Worm (Caenorhabditis elegans): ENCODE data around the gene Y5H2A.4.

The Y5H2A.4 gene

DNA sequence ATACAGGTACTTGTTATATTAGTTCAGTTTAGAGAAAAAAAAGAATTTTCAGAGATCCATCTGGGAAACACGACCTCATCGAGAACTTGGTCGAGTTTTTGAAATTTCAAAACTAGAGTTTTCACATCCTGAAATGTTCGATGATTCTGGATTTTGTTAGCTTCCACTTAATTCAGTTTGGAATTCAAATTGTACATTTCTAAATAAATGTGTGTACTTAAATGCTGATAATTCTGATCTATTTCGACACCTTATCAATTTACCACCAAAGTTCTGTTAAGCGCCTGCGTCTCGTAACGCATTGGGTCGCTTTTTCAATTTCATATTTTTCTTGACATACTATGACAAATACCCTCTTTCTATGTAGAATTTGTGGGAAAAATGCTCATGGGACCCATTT is 20.4 kb upstream of the Y5H2A.4 start, which contains the start of gene nhr-226:
nhr-226 (plus strand) TSS at position 301 of the 400 bp plus-strand sequence.
- TF ChIP-seq tbx-11 (GFP tag; IDR thresholded peaks at IDR 0.05) = no peak
- no peak for TF ChIP-seq B0310.2 (tag; optimal IDR thresholded peaks at IDR 0.05)
- TF ChIP-seq pes-1 (GFP tag; IDR thresholded peaks at IDR 0.05) = no peak
- no peak for TF ChIP-seq hmbx-1 (tag; optimal IDR thresholded peaks at IDR 0.05)

DNA sequence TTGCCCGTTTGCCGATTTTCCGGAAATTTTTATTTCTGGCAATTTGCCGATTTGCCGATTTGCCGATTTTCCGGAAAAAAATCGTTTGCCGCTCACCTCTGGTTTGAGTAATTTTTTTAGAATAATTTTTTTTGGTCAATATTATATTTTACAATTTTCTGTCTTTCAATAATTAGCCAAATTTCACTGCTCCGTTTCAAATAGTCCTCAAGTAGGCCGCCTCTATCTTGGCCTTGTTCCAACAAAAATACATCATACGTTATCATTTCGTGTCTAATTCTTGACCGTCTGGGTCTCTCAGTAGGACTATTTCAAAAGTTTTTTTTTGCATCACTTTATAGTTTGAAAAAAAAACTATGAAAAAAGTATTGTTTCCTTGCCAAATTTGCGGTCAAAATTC is 18.1 kb upstream of the Y5H2A.4 start, which contains the start of gene nhr-115:
nhr-115 (plus strand) TSS at position 301 of the 400 bp plus-strand sequence.
- TF ChIP-seq tbx-37 (GFP tag; conservative IDR thresholded peaks at IDR 0.05) (no peak), pes-1 (GFP tag; IDR thresholded peaks at IDR 0.05) (no peak), B0310.2 (tag; optimal IDR thresholded peaks at IDR 0.05) (no peak), ceh-13 (GFP tag; optimal IDR thresholded peaks at IDR 0.05) (no peak), aly-1 (tag; optimal IDR thresholded peaks at IDR 0.05) (no peak), ets-7 (tag; optimal IDR thresholded peaks at IDR 0.05) (no peak), hmbx-1 (tag; optimal IDR thresholded peaks at IDR 0.05) (no peak), F13C5.2 (tag; optimal IDR thresholded peaks at IDR 0.05) (no peak), flt-1 (GFP tag; IDR thresholded peaks at IDR 0.05) (no peak), hnd-1 (tag; optimal IDR thresholded peaks at IDR 0.05) (no peak), tbx-11 (GFP tag; IDR thresholded peaks at IDR 0.05) (no peak), scrt-1 (GFP tag; IDR thresholded peaks at IDR 0.05) (no peak), hmg-4 (GFP tag; optimal IDR thresholded peaks at IDR 0.05) (no peak), sea-1 (GFP tag; conservative IDR thresholded peaks at IDR 0.05) (no peak), tra-4 (tag; optimal IDR thresholded peaks at IDR 0.05) (no peak), ceh-36 (tag; optimal IDR thresholded peaks at IDR 0.05) (no peak)

DNA sequence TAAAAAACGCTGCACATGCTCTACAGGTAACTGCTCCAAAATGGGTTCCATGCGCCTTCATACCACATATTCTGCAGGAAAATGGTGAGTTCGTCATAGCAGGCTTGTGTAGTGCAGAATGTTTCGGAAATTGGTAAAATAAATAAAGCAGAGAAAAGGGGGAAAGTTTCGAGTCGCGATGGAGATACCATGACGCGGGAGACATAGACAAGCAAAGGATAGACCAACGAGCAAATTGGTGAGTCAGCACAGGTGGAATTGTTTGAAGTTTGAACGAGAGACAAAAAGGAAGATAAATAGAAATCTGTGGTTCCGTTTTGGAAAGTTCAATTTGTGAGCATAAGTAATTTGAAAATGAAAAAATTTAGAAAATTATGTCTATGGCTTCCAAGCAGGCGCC is 16.2 kb upstream of the Y5H2A.4 start, which contains the start of gene nhr-225:
nhr-225 (minus strand) TSS at position 146 of the 400 bp plus-strand sequence.
- no peak for TF ChIP-seq hnd-1 (tag; optimal IDR thresholded peaks at IDR 0.05)
- TF ChIP-seq tbx-11 (GFP tag; IDR thresholded peaks at IDR 0.05) = no peak
- no peak for TF ChIP-seq hmg-4 (GFP tag; optimal IDR thresholded peaks at IDR 0.05)
- no peak for TF ChIP-seq scrt-1 (GFP tag; IDR thresholded peaks at IDR 0.05)
- TF ChIP-seq hmbx-1 (tag; optimal IDR thresholded peaks at IDR 0.05) = no peak
- no peak for TF ChIP-seq ama-1 (optimal IDR thresholded peaks at IDR 0.05)
- no peak for TF ChIP-seq B0310.2 (tag; optimal IDR thresholded peaks at IDR 0.05)
- TF ChIP-seq flt-1 (GFP tag; IDR thresholded peaks at IDR 0.05) = no peak
- TF ChIP-seq ceh-36 (tag; optimal IDR thresholded peaks at IDR 0.05) = no peak
- TF ChIP-seq pes-1 (GFP tag; IDR thresholded peaks at IDR 0.05) = no peak
- no peak for TF ChIP-seq F13C5.2 (tag; optimal IDR thresholded peaks at IDR 0.05)
- TF ChIP-seq sea-1 (GFP tag; conservative IDR thresholded peaks at IDR 0.05) = no peak
- no peak for TF ChIP-seq aly-1 (tag; optimal IDR thresholded peaks at IDR 0.05)

DNA sequence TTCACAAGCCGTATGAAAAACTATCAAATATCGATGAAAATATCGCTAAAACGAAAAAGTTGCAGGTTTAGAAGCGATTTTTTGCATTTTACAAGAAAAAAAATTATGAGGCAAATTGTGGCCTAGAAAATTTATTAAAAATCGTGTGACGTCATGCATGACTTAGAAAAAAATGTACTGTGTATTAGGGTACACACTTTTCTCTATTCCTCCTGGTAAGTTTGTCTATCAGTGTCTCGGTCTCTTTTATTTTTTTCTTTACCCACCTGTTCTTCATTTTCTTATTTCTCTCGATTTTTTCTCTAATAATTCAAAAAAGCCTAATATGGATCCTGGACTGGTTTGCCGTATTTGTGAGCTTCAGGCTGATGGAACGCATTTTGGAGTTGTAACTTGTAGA is 11.0 kb upstream of the Y5H2A.4 start, which contains the start of gene nhr-227:
nhr-227 (plus strand) TSS at position 326 of the 400 bp plus-strand sequence.
- no peak for TF ChIP-seq tbx-37 (GFP tag; conservative IDR thresholded peaks at IDR 0.05)
- no peak for TF ChIP-seq ets-7 (tag; optimal IDR thresholded peaks at IDR 0.05)
- no peak for TF ChIP-seq B0310.2 (tag; optimal IDR thresholded peaks at IDR 0.05)
- TF ChIP-seq ceh-13 (GFP tag; optimal IDR thresholded peaks at IDR 0.05) = no peak
- TF ChIP-seq scrt-1 (GFP tag; IDR thresholded peaks at IDR 0.05) = no peak
- no peak for TF ChIP-seq pes-1 (GFP tag; IDR thresholded peaks at IDR 0.05)
- TF ChIP-seq ceh-36 (tag; optimal IDR thresholded peaks at IDR 0.05) = no peak
- TF ChIP-seq ama-1 (optimal IDR thresholded peaks at IDR 0.05) = no peak
- no peak for TF ChIP-seq F13C5.2 (tag; optimal IDR thresholded peaks at IDR 0.05)
- no peak for TF ChIP-seq aly-1 (tag; optimal IDR thresholded peaks at IDR 0.05)
- TF ChIP-seq tbx-11 (GFP tag; IDR thresholded peaks at IDR 0.05) = no peak
- TF ChIP-seq flt-1 (GFP tag; IDR thresholded peaks at IDR 0.05) = no peak
- TF ChIP-seq sea-1 (GFP tag; conservative IDR thresholded peaks at IDR 0.05) = no peak
- TF ChIP-seq tra-4 (tag; optimal IDR thresholded peaks at IDR 0.05) = no peak
- TF ChIP-seq hmbx-1 (tag; optimal IDR thresholded peaks at IDR 0.05) = no peak
- no peak for TF ChIP-seq hnd-1 (tag; optimal IDR thresholded peaks at IDR 0.05)

DNA sequence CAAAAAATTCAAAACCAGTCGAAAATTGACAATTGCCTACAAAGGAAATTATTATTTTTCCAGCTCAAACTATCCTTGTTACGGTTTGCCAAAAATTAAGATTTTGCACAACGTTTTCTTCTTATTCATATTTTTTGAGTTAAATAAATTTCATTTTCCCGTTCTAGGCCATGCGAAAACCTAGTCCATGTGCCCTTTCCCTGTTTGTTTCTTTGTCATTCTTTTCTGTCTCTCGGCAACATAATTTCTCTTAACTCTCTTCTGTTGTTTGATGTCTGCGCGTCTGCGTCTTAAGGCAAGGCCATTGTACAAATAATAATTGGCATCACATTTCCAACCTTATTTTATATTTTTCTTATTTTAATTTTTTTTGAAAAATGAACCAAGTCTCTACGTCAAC is 7.3 kb upstream of the Y5H2A.4 start, which contains the start of gene nhr-228:
nhr-228 (plus strand) TSS at position 261 of the 400 bp plus-strand sequence.
- TF ChIP-seq aly-1 (tag; optimal IDR thresholded peaks at IDR 0.05) (no peak), pes-1 (GFP tag; IDR thresholded peaks at IDR 0.05) (no peak), tbx-37 (GFP tag; conservative IDR thresholded peaks at IDR 0.05) (no peak), B0310.2 (tag; optimal IDR thresholded peaks at IDR 0.05) (no peak), sea-1 (GFP tag; conservative IDR thresholded peaks at IDR 0.05) (no peak), ama-1 (optimal IDR thresholded peaks at IDR 0.05) (no peak), tbx-11 (GFP tag; IDR thresholded peaks at IDR 0.05) (no peak), scrt-1 (GFP tag; IDR thresholded peaks at IDR 0.05) (no peak), hmg-4 (GFP tag; optimal IDR thresholded peaks at IDR 0.05) (no peak), ets-7 (tag; optimal IDR thresholded peaks at IDR 0.05) (no peak), ceh-13 (GFP tag; optimal IDR thresholded peaks at IDR 0.05) (no peak), hmbx-1 (tag; optimal IDR thresholded peaks at IDR 0.05) (no peak), F13C5.2 (tag; optimal IDR thresholded peaks at IDR 0.05) (no peak), flt-1 (GFP tag; IDR thresholded peaks at IDR 0.05) (no peak), ceh-36 (tag; optimal IDR thresholded peaks at IDR 0.05) (no peak), tra-4 (tag; optimal IDR thresholded peaks at IDR 0.05) (no peak)

DNA sequence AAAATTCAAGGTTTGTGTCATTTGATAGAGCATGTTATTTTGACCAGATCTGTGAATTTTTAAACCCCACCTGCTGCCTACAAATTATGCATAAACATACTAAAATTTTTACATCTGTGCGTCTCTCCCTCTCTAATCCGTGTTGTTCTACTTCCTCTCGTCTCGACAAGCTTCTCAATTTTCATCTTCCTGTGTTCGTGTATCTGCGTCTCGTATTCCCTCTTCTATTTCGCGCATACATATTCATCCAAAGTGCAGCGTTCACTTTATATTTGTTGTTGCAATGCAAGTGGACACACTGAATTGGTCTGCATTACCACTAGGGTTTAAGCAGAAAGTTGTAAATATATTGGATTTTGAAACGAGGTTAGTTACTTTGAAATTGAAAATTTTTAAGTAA is 4.4 kb upstream of the Y5H2A.4 start, which contains the start of gene fbxa-137:
fbxa-137 (plus strand) TSS at position 274 of the 400 bp plus-strand sequence.
- TF ChIP-seq ets-7 (tag; optimal IDR thresholded peaks at IDR 0.05) (no peak), tra-4 (tag; optimal IDR thresholded peaks at IDR 0.05) (no peak), hnd-1 (tag; optimal IDR thresholded peaks at IDR 0.05) (no peak), ama-1 (optimal IDR thresholded peaks at IDR 0.05) (no peak), hmg-4 (GFP tag; optimal IDR thresholded peaks at IDR 0.05) (no peak), tbx-11 (GFP tag; IDR thresholded peaks at IDR 0.05) (no peak), F13C5.2 (tag; optimal IDR thresholded peaks at IDR 0.05) (no peak), sea-1 (GFP tag; conservative IDR thresholded peaks at IDR 0.05) (no peak), B0310.2 (tag; optimal IDR thresholded peaks at IDR 0.05) (no peak), scrt-1 (GFP tag; IDR thresholded peaks at IDR 0.05) (no peak), ceh-13 (GFP tag; optimal IDR thresholded peaks at IDR 0.05) (no peak), pes-1 (GFP tag; IDR thresholded peaks at IDR 0.05) (no peak), tbx-37 (GFP tag; conservative IDR thresholded peaks at IDR 0.05) (no peak), hmbx-1 (tag; optimal IDR thresholded peaks at IDR 0.05) (no peak)

DNA sequence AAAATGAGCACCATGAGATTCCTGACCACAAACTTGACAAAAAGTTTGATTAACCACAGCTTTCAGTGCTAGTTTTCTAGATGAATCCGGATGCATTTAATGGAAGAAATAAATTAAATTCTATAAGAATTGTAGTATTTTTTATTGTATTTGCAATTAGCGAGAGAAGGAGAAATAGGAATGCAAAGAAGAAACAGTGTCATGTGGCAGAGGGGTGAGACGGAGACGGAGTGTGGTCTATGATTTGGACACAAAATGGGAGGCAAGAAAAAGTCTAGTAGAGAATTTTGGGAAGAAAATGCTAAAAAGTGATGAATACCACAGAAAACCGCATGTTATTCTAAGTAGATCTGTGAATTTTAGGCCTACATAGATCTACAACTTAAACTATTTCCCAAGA is 3.9 kb upstream of the Y5H2A.4 start, which contains the start of gene nhr-59:
nhr-59 (minus strand) TSS at position 214 of the 400 bp plus-strand sequence.
- no peak for TF ChIP-seq ceh-13 (GFP tag; optimal IDR thresholded peaks at IDR 0.05)
- no peak for TF ChIP-seq sea-1 (GFP tag; conservative IDR thresholded peaks at IDR 0.05)
- no peak for TF ChIP-seq ceh-36 (tag; optimal IDR thresholded peaks at IDR 0.05)
- TF ChIP-seq F13C5.2 (tag; optimal IDR thresholded peaks at IDR 0.05) = no peak
- TF ChIP-seq hmbx-1 (tag; optimal IDR thresholded peaks at IDR 0.05) = no peak
- no peak for TF ChIP-seq flt-1 (GFP tag; IDR thresholded peaks at IDR 0.05)
- no peak for TF ChIP-seq tbx-37 (GFP tag; conservative IDR thresholded peaks at IDR 0.05)
- TF ChIP-seq ama-1 (optimal IDR thresholded peaks at IDR 0.05) = no peak
- TF ChIP-seq aly-1 (tag; optimal IDR thresholded peaks at IDR 0.05) = no peak
- no peak for TF ChIP-seq pes-1 (GFP tag; IDR thresholded peaks at IDR 0.05)
- TF ChIP-seq tra-4 (tag; optimal IDR thresholded peaks at IDR 0.05) = no peak
- no peak for TF ChIP-seq tbx-11 (GFP tag; IDR thresholded peaks at IDR 0.05)
- TF ChIP-seq B0310.2 (tag; optimal IDR thresholded peaks at IDR 0.05) = no peak
- no peak for TF ChIP-seq ets-7 (tag; optimal IDR thresholded peaks at IDR 0.05)
- TF ChIP-seq hmg-4 (GFP tag; optimal IDR thresholded peaks at IDR 0.05) = no peak
- no peak for TF ChIP-seq scrt-1 (GFP tag; IDR thresholded peaks at IDR 0.05)
- TF ChIP-seq hnd-1 (tag; optimal IDR thresholded peaks at IDR 0.05) = no peak

Data from whole organism, early embryonic.